Fruit fly (Drosophila melanogaster): ENCODE results near the gene CG31688.
A peak's percentile ranks its signal among the peaks of the same experiment; 100 is the strongest.

Gene CG31688

dm6 chr2L:20463316-20463856 is 37.4 kb downstream of the CG31688 start, which contains the start of gene CG2493 (continued):
- TF ChIP-seq CG1603 (tag; optimal IDR thresholded peaks at IDR 0.05), result peak; percentile 18
- peak; percentile 53 for TF ChIP-seq Med (GFP tag)
- TF ChIP-seq vfl (GFP tag; optimal IDR thresholded peaks at IDR 0.05), result no peak
- no peak for TF ChIP-seq onecut (GFP tag; IDR thresholded peaks at IDR 0.05)
- no peak for TF ChIP-seq CG10209 (GFP tag; optimal IDR thresholded peaks at IDR 0.05)
- no peak for TF ChIP-seq jigr1 (GFP tag; IDR thresholded peaks at IDR 0.05)
- TF ChIP-seq p53 (GFP tag; optimal IDR thresholded peaks at IDR 0.05), result no peak
- peak; percentile 39; the same call in 1 of the 2 replicates for TF ChIP-seq CG32532 (GFP tag; IDR thresholded peaks at IDR 0.05)
- no peak for TF ChIP-seq Antp (GFP tag; optimal IDR thresholded peaks at IDR 0.05)
- TF ChIP-seq BEAF-32 (GFP tag; optimal IDR thresholded peaks at IDR 0.05), result no peak
- TF ChIP-seq Dp (GFP tag; optimal IDR thresholded peaks at IDR 0.05), result peak; percentile 80
- no peak for TF ChIP-seq tap (tag; optimal IDR thresholded peaks at IDR 0.05)
- peak; percentile 48 for TF ChIP-seq CG10979 (tag; optimal IDR thresholded peaks at IDR 0.05)
- peak; percentile 43; the same call in 1 of the 2 replicates for TF ChIP-seq CG31441 (GFP tag; IDR thresholded peaks at IDR 0.05)
- no peak for TF ChIP-seq Deaf1 (tag; optimal IDR thresholded peaks at IDR 0.05)
- no peak for TF ChIP-seq HmgZ (tag; optimal IDR thresholded peaks at IDR 0.05)
- no peak for TF ChIP-seq grn (GFP tag; optimal IDR thresholded peaks at IDR 0.05)
- TF ChIP-seq aop (GFP tag; IDR thresholded peaks at IDR 0.05), result no peak
- peak; percentile 2 for TF ChIP-seq abd-A (tag; optimal IDR thresholded peaks at IDR 0.05)
- TF ChIP-seq CG6689 (GFP tag; IDR thresholded peaks at IDR 0.05), result 0 out of 2 replicates have a peak, but pooled peaks have one; percentile 26
- no peak for TF ChIP-seq maf-S (GFP tag; optimal IDR thresholded peaks at IDR 0.05)
- TF ChIP-seq vnd (GFP tag; IDR thresholded peaks at IDR 0.05; ENCODE audit: partially characterized antibody), result no peak
- no peak for TF ChIP-seq Scr (GFP tag; IDR thresholded peaks at IDR 0.05; ENCODE audit: partially characterized antibody)
- TF ChIP-seq klu (GFP tag; IDR thresholded peaks at IDR 0.05), result no peak; the same call in 1 of the 2 replicates
- TF ChIP-seq D19B (GFP tag; optimal IDR thresholded peaks at IDR 0.05), result no peak
- no peak for TF ChIP-seq CG3065 (GFP tag; optimal IDR thresholded peaks at IDR 0.05)
- TF ChIP-seq Spps (tag; optimal IDR thresholded peaks at IDR 0.05), result peak; percentile 5
- no peak for TF ChIP-seq Bteb2 (GFP tag; optimal IDR thresholded peaks at IDR 0.05)
- TF ChIP-seq CG33213 (GFP tag; optimal IDR thresholded peaks at IDR 0.05), result peak; percentile 5
- no peak for TF ChIP-seq pita (GFP tag; optimal IDR thresholded peaks at IDR 0.05)
- TF ChIP-seq Atf6 (GFP tag; IDR thresholded peaks at IDR 0.05), result no peak
- no peak for TF ChIP-seq zf30C (GFP tag; optimal IDR thresholded peaks at IDR 0.05)
- TF ChIP-seq da (GFP tag; optimal IDR thresholded peaks at IDR 0.05), result no peak
- TF ChIP-seq CG10654 (GFP tag; optimal IDR thresholded peaks at IDR 0.05), result peak; percentile 16
- TF ChIP-seq CG16815 (GFP tag; optimal IDR thresholded peaks at IDR 0.05), result no peak
- no peak for TF ChIP-seq Hr51 (GFP tag; optimal IDR thresholded peaks at IDR 0.05)
- TF ChIP-seq CG11456 (GFP tag; IDR thresholded peaks at IDR 0.05), result 0 out of 3 replicates have a peak, but pooled peaks have one; percentile 7
- no peak for TF ChIP-seq dan (GFP tag; IDR thresholded peaks at IDR 0.05)
- peak; percentile 52 for TF ChIP-seq stwl (tag; optimal IDR thresholded peaks at IDR 0.05)
- TF ChIP-seq pho (GFP tag; optimal IDR thresholded peaks at IDR 0.05), result no peak
- TF ChIP-seq dmrt11E (tag; optimal IDR thresholded peaks at IDR 0.05), result no peak
- 0 out of 2 replicates have a peak, but pooled peaks have one; percentile 45 for TF ChIP-seq MBD-R2 (GFP tag; IDR thresholded peaks at IDR 0.05)
- peak; percentile 6 for TF ChIP-seq fd96Cb (tag; optimal IDR thresholded peaks at IDR 0.05)
- TF ChIP-seq CG17829 (tag; optimal IDR thresholded peaks at IDR 0.05), result peak; percentile 57
- TF ChIP-seq crol (GFP tag; IDR thresholded peaks at IDR 0.05), result no peak
- TF ChIP-seq Sry-δ (GFP tag; optimal IDR thresholded peaks at IDR 0.05), result peak; percentile 6
- no peak for TF ChIP-seq CG9727 (GFP tag; optimal IDR thresholded peaks at IDR 0.05)
- TF ChIP-seq sima (GFP tag; optimal IDR thresholded peaks at IDR 0.05), result no peak
- TF ChIP-seq CG2116 (GFP tag; optimal IDR thresholded peaks at IDR 0.05), result peak; percentile 35
- TF ChIP-seq Gsc (GFP tag; IDR thresholded peaks at IDR 0.05), result no peak
- TF ChIP-seq CG9932 (GFP tag; IDR thresholded peaks at IDR 0.05), result peak; percentile 6; the same call in 1 of the 2 replicates
